Worm (Caenorhabditis elegans): ENCODE measurements around the gene clec-80.

DNA sequence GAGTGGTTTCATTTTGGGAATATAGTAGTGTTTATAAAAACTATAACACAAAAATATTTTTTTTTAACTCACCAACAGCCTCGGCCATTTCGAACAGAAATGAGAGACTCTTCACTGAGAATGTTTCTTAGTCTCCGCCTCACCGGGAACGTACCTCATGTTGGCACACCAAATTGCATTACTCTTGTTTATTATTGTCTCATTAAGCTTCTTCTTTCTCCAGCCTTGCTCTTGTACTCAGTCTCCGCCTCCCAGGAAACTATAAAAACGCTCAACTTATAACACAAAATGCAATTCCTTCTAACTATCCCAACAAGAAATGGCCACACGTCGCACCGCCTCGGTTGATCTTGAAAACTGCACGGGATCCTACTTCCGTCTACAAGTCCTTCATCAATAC is 9.0 kb downstream of the clec-80 start, which contains the start of the genes Y54G2A.48 and pudl-1:
- TF ChIP-seq tbx-8 (GFP tag; optimal IDR thresholded peaks at IDR 0.05): no peak
- no peak for TF ChIP-seq nhr-76 (tag; optimal IDR thresholded peaks at IDR 0.05)
- no peak for TF ChIP-seq ham-2 (GFP tag; optimal IDR thresholded peaks at IDR 0.05)
- TF ChIP-seq sem-2 (GFP tag; optimal IDR thresholded peaks at IDR 0.05): no peak
- TF ChIP-seq elt-3 (tag; optimal IDR thresholded peaks at IDR 0.05): no peak
- TF ChIP-seq lin-13 (tag; optimal IDR thresholded peaks at IDR 0.05): no peak
- no peak for TF ChIP-seq ztf-11 (tag; optimal IDR thresholded peaks at IDR 0.05)
- no peak for TF ChIP-seq pha-4 (tag; optimal IDR thresholded peaks at IDR 0.05)
- no peak for TF ChIP-seq snpc-4 (tag; optimal IDR thresholded peaks at IDR 0.05)
- no peak for TF ChIP-seq mab-5 (tag; optimal IDR thresholded peaks at IDR 0.05)
- no peak for TF ChIP-seq nhr-2 (tag; optimal IDR thresholded peaks at IDR 0.05)
- TF ChIP-seq nhr-12 (tag; optimal IDR thresholded peaks at IDR 0.05): no peak

All from whole organism, mixed stage, embryonic.